Fruit fly (Drosophila melanogaster) whole organism, prepupa: Measurements from ENCODE around the gene MED14.

ENCODE experiments used
- CG11294 ChIP-seq: fragments of 200-800 bp; sonication (Bioruptor generic); IDR thresholded peaks from 2 replicates; pipeline ENCODE4 v1.3.6; 2022; ENCODE audit warnings: missing biosample characterization, missing genetic modification characterization
- CG16779 ChIP-seq: fragments of 200-800 bp; sonication (Bioruptor generic); optimal IDR thresholded peaks from 3 replicates; lab custom pipeline; 2017; ENCODE audit warnings: missing biosample characterization, mild to moderate bottlenecking, missing genetic modification characterization
- Ets96B ChIP-seq: fragments of 200-800 bp; optimal IDR thresholded peaks from 2 replicates; lab custom pipeline; 2019; ENCODE audit warnings: missing biosample characterization, mild to moderate bottlenecking, missing genetic modification characterization, moderate library complexity
- Hr38 ChIP-seq: sonication (Bioruptor generic); optimal IDR thresholded peaks from 2 replicates; lab custom pipeline; 2016; ENCODE audit warnings: missing biosample characterization, missing genetic modification characterization
- Hr39 ChIP-seq: fragments of 200-800 bp; sonication (Bioruptor generic); optimal IDR thresholded peaks from 2 replicates; lab custom pipeline; 2016; ENCODE audit warnings: missing biosample characterization, missing genetic modification characterization
- achi ChIP-seq: fragments of 200-800 bp; sonication (Bioruptor generic); optimal IDR thresholded peaks from 3 replicates; lab custom pipeline; 2016; ENCODE audit warnings: missing biosample characterization, missing genetic modification characterization
- cyc ChIP-seq: fragments of 200-800 bp; sonication (Bioruptor generic); optimal IDR thresholded peaks from 3 replicates; lab custom pipeline; 2016; ENCODE audit warnings: missing biosample characterization, missing genetic modification characterization

dm6 chr3L:565561-565960 is 27.5 kb upstream of the MED14 start:
- no peak for TF ChIP-seq achi (GFP tag; lab: Kevin White, UChicago)
- no peak for TF ChIP-seq Ets96B (tag; lab: Kevin White, UChicago)
- no peak for TF ChIP-seq cyc (GFP tag; lab: Kevin White, UChicago)
- TF ChIP-seq Hr38 (GFP tag; lab: Kevin White, UChicago) = no peak
- no peak for TF ChIP-seq Hr39
- no peak for TF ChIP-seq CG11294 (GFP tag; lab: Robert Waterston, UW)
- TF ChIP-seq CG16779 (tag; lab: Kevin White, UChicago) = no peak
